Comparison of ENCODE assay signal across 1 fruit fly cellular context in genomic region chrX:12582984-12583869, dm6.
TF ChIP-seq lines count a peak whose summit lies in the region.

Gene Pits, minus strand, starts transcription at chrX:12583193.

TF ChIP-seq in whole organism, embryonic, 481 proteins besides CTCF, POLR2A, EP300 and RAD21 (continued from another document and continues in another):
- TF ChIP-seq CG6765 (GFP tag; optimal IDR thresholded peaks at IDR 0.05; lab: Kevin White, UChicago) (peak; percentile 33), org-1 (GFP tag; optimal IDR thresholded peaks at IDR 0.05; lab: Kevin White, UChicago) (no peak), bsh (GFP tag; optimal IDR thresholded peaks at IDR 0.05; lab: Kevin White, UChicago) (peak in 1 of 2 experiments; percentile 34), CG16815 (GFP tag; optimal IDR thresholded peaks at IDR 0.05; lab: Kevin White, UChicago) (peak; percentile 43), dpn (GFP tag; optimal IDR thresholded peaks at IDR 0.05; lab: Kevin White, UChicago) (peak in 1 of 2 experiments; percentile 51), tio (GFP tag; optimal IDR thresholded peaks at IDR 0.05; lab: Kevin White, UChicago) (peak; percentile 24), E2f2 (GFP tag; IDR thresholded peaks at IDR 0.05; lab: Robert Waterston, UW) (peak; percentile 67), CG6175 (GFP tag; IDR thresholded peaks at IDR 0.05; lab: Robert Waterston, UW) (peak; percentile 71; the same call in 2 of the 3 replicates), lov (optimal IDR thresholded peaks at IDR 0.05; lab: Kevin White, UChicago) (no peak), lov (GFP tag; IDR thresholded peaks at IDR 0.05; lab: Robert Waterston, UW) (no peak), Hmr (GFP tag; optimal IDR thresholded peaks at IDR 0.05; lab: Kevin White, UChicago) (peak; percentile 79), Hey (tag; optimal IDR thresholded peaks at IDR 0.05; lab: Kevin White, UChicago) (peak; percentile 73), CG14965 (GFP tag; optimal IDR thresholded peaks at IDR 0.05; lab: Kevin White, UChicago; ENCODE audit: borderline replicate concordance) (no peak), CG15696 (tag; optimal IDR thresholded peaks at IDR 0.05; lab: Kevin White, UChicago) (peak; percentile 52), sens (GFP tag; lab: Kevin White, UChicago) (peak; percentile 70), CG15514 (GFP tag; optimal IDR thresholded peaks at IDR 0.05; lab: Kevin White, UChicago) (peak; percentile 79), klu (GFP tag; IDR thresholded peaks at IDR 0.05; lab: Robert Waterston, UW) (peak; percentile 57; the same call in 1 of the 2 replicates), slp2 (GFP tag; optimal IDR thresholded peaks at IDR 0.05; lab: Kevin White, UChicago) (no peak), CG10431 (GFP tag; optimal IDR thresholded peaks at IDR 0.05; lab: Kevin White, UChicago) (peak; percentile 97), CG7963 (GFP tag; IDR thresholded peaks at IDR 0.05; lab: Robert Waterston, UW; ENCODE audit: partially characterized antibody) (no peak), CG9437 (GFP tag; optimal IDR thresholded peaks at IDR 0.05; lab: Kevin White, UChicago) (peak; percentile 24), grn (GFP tag; optimal IDR thresholded peaks at IDR 0.05; lab: Kevin White, UChicago) (peak; percentile 53), btn (GFP tag; optimal IDR thresholded peaks at IDR 0.05; lab: Kevin White, UChicago) (peak; percentile 7), CG4328 (GFP tag; optimal IDR thresholded peaks at IDR 0.05; lab: Kevin White, UChicago) (no peak), Camta (GFP tag; optimal IDR thresholded peaks at IDR 0.05; lab: Kevin White, UChicago) (peak; percentile 12), ato (GFP tag; IDR thresholded peaks at IDR 0.05; lab: Robert Waterston, UW; ENCODE audit: partially characterized antibody) (peak; percentile 42; the same call in 1 of the 2 replicates), CHES-1-like (GFP tag; optimal IDR thresholded peaks at IDR 0.05; lab: Kevin White, UChicago) (peak; percentile 78), bowl (GFP tag; IDR thresholded peaks at IDR 0.05; lab: Robert Waterston, UW) (no peak), CG3995 (GFP tag; optimal IDR thresholded peaks at IDR 0.05; lab: Kevin White, UChicago) (no peak), CG6683 (GFP tag; optimal IDR thresholded peaks at IDR 0.05; lab: Kevin White, UChicago) (no peak), CG30431 (GFP tag; optimal IDR thresholded peaks at IDR 0.05; lab: Kevin White, UChicago) (no peak), CG10543 (GFP tag; optimal IDR thresholded peaks at IDR 0.05; lab: Kevin White, UChicago) (peak; percentile 92), CG12942 (GFP tag; optimal IDR thresholded peaks at IDR 0.05; lab: Kevin White, UChicago) (no peak), CG33557 (GFP tag; optimal IDR thresholded peaks at IDR 0.05; lab: Kevin White, UChicago) (no peak), CG32772 (GFP tag; IDR thresholded peaks at IDR 0.05; lab: Robert Waterston, UW) (no peak), CG11247 (GFP tag; IDR thresholded peaks at IDR 0.05; lab: Robert Waterston, UW) (no peak), Jarid2 (GFP tag; optimal IDR thresholded peaks at IDR 0.05; lab: Kevin White, UChicago) (peak; percentile 96), YL-1 (GFP tag; optimal IDR thresholded peaks at IDR 0.05; lab: Kevin White, UChicago) (peak; percentile 30), insv (GFP tag; optimal IDR thresholded peaks at IDR 0.05; lab: Kevin White, UChicago) (peak in 1 of 2 experiments; percentile 53), CG10321 (GFP tag; IDR thresholded peaks at IDR 0.05; lab: Robert Waterston, UW) (peak; percentile 52; the same call in 1 of the 2 replicates), tin (GFP tag; optimal IDR thresholded peaks at IDR 0.05; lab: Kevin White, UChicago) (peak; percentile 17), Nf-YB (GFP tag; optimal IDR thresholded peaks at IDR 0.05; lab: Kevin White, UChicago) (peak; percentile 21), jigr1 (GFP tag; IDR thresholded peaks at IDR 0.05; lab: Robert Waterston, UW) (0 out of 3 replicates have a peak, but pooled peaks have one; percentile 43), CG15073 (GFP tag; optimal IDR thresholded peaks at IDR 0.05; lab: Kevin White, UChicago) (no peak), ind (GFP tag; optimal IDR thresholded peaks at IDR 0.05; lab: Kevin White, UChicago) (no peak), vvl (GFP tag; IDR thresholded peaks at IDR 0.05; lab: Robert Waterston, UW) (peak; percentile 43), Atf3 (GFP tag; optimal IDR thresholded peaks at IDR 0.05; lab: Kevin White, UChicago) (peak; percentile 13), CG8359 (GFP tag; optimal IDR thresholded peaks at IDR 0.05; lab: Kevin White, UChicago; ENCODE audit: borderline replicate concordance) (no peak), Atf-2 (GFP tag; optimal IDR thresholded peaks at IDR 0.05; lab: Kevin White, UChicago) (peak; percentile 12), CG2202 (tag; optimal IDR thresholded peaks at IDR 0.05; lab: Kevin White, UChicago) (no peak), Pdp1 (GFP tag; optimal IDR thresholded peaks at IDR 0.05; lab: Kevin White, UChicago) (peak; percentile 26 to 70), Mrtf (GFP tag; IDR thresholded peaks at IDR 0.05; lab: Robert Waterston, UW) (no peak), CG11723 (GFP tag; optimal IDR thresholded peaks at IDR 0.05; lab: Kevin White, UChicago) (peak; percentile 15), CG17568 (GFP tag; optimal IDR thresholded peaks at IDR 0.05; lab: Kevin White, UChicago) (peak; percentile 1), trh (GFP tag; optimal IDR thresholded peaks at IDR 0.05; lab: Kevin White, UChicago) (no peak), tap (tag; optimal IDR thresholded peaks at IDR 0.05; lab: Kevin White, UChicago) (no peak), Lpt (GFP tag; optimal IDR thresholded peaks at IDR 0.05; lab: Kevin White, UChicago) (no peak), amos (GFP tag; IDR thresholded peaks at IDR 0.05; lab: Robert Waterston, UW; ENCODE audit: partially characterized antibody) (peak; percentile 59; the same call in 1 of the 2 replicates), CG17186 (GFP tag; optimal IDR thresholded peaks at IDR 0.05; lab: Kevin White, UChicago) (peak; percentile 34), CG17912 (GFP tag; optimal IDR thresholded peaks at IDR 0.05; lab: Kevin White, UChicago) (peak; percentile 68), dysf (GFP tag; IDR thresholded peaks at IDR 0.05; lab: Robert Waterston, UW) (peak; percentile 55; the same call in 2 of the 3 replicates), CG12236 (GFP tag; optimal IDR thresholded peaks at IDR 0.05; lab: Kevin White, UChicago) (no peak), CG18011 (GFP tag; optimal IDR thresholded peaks at IDR 0.05; lab: Kevin White, UChicago) (no peak), CG30403 (GFP tag; optimal IDR thresholded peaks at IDR 0.05; lab: Kevin White, UChicago) (peak; percentile 34), CG10654 (GFP tag; optimal IDR thresholded peaks at IDR 0.05; lab: Kevin White, UChicago) (peak; percentile 4), ems (GFP tag; optimal IDR thresholded peaks at IDR 0.05; lab: Kevin White, UChicago) (peak; percentile 48), CG2116 (GFP tag; optimal IDR thresholded peaks at IDR 0.05; lab: Kevin White, UChicago) (peak; percentile 64), C15 (GFP tag; IDR thresholded peaks at IDR 0.05; lab: Robert Waterston, UW) (no peak), tx (GFP tag; optimal IDR thresholded peaks at IDR 0.05; lab: Kevin White, UChicago) (peak; percentile 26), Ravus (GFP tag; IDR thresholded peaks at IDR 0.05; lab: Robert Waterston, UW) (no peak), gsb (GFP tag; IDR thresholded peaks at IDR 0.05; lab: Robert Waterston, UW) (no peak), CG4820 (GFP tag; optimal IDR thresholded peaks at IDR 0.05; lab: Kevin White, UChicago) (peak; percentile 12), Med (GFP tag; lab: Kevin White, UChicago) (peak; percentile 94), ATbp (GFP tag; optimal IDR thresholded peaks at IDR 0.05; lab: Kevin White, UChicago) (no peak), pan (optimal IDR thresholded peaks at IDR 0.05; lab: Kevin White, UChicago) (no peak), pan (GFP tag; optimal IDR thresholded peaks at IDR 0.05 in 1 of 2, IDR thresholded peaks at IDR 0.05 in 1 of 2) (peak in 1 of 2 experiments; percentile 8), Meics (GFP tag; optimal IDR thresholded peaks at IDR 0.05; lab: Kevin White, UChicago) (peak; percentile 94), gcm (GFP tag; optimal IDR thresholded peaks at IDR 0.05; lab: Kevin White, UChicago) (peak; percentile 53), chn (GFP tag; optimal IDR thresholded peaks at IDR 0.05; lab: Kevin White, UChicago) (peak; percentile 16), mam (GFP tag; optimal IDR thresholded peaks at IDR 0.05; lab: Kevin White, UChicago) (no peak), CG6854 (GFP tag; optimal IDR thresholded peaks at IDR 0.05; lab: Kevin White, UChicago) (peak; percentile 55), CG5245 (GFP tag; optimal IDR thresholded peaks at IDR 0.05; lab: Kevin White, UChicago) (no peak), CG8388 (GFP tag; optimal IDR thresholded peaks at IDR 0.05; lab: Kevin White, UChicago) (peak; percentile 38), inv (GFP tag; IDR thresholded peaks at IDR 0.05; lab: Robert Waterston, UW; ENCODE audit: partially characterized antibody) (peak; percentile 25; the same call in 1 of the 2 replicates), Oli (tag; optimal IDR thresholded peaks at IDR 0.05; lab: Kevin White, UChicago) (peak; percentile 34), ERR (GFP tag; optimal IDR thresholded peaks at IDR 0.05; lab: Kevin White, UChicago) (peak; percentile 61), CG8924 (tag; optimal IDR thresholded peaks at IDR 0.05; lab: Kevin White, UChicago) (peak; percentile 74), CG8290 (GFP tag; optimal IDR thresholded peaks at IDR 0.05; lab: Kevin White, UChicago) (peak; percentile 55), CG8290 (tag; optimal IDR thresholded peaks at IDR 0.05; lab: Kevin White, UChicago) (peak in 1 of 2 experiments; percentile 84), dan (GFP tag; IDR thresholded peaks at IDR 0.05; lab: Robert Waterston, UW) (no peak), dmrt11E (tag; optimal IDR thresholded peaks at IDR 0.05; lab: Kevin White, UChicago) (peak; percentile 47), CG10979 (tag; optimal IDR thresholded peaks at IDR 0.05; lab: Kevin White, UChicago) (peak; percentile 17), CG10565 (GFP tag; optimal IDR thresholded peaks at IDR 0.05; lab: Kevin White, UChicago) (peak; percentile 18), Hr3 (GFP tag; optimal IDR thresholded peaks at IDR 0.05; lab: Kevin White, UChicago) (peak; percentile 16), CG12744 (GFP tag; optimal IDR thresholded peaks at IDR 0.05; lab: Kevin White, UChicago) (peak; percentile 33), Gsc (GFP tag; IDR thresholded peaks at IDR 0.05; lab: Robert Waterston, UW) (no peak), CG5180 (GFP tag; optimal IDR thresholded peaks at IDR 0.05; lab: Kevin White, UChicago) (peak; percentile 26), pnt (GFP tag; optimal IDR thresholded peaks at IDR 0.05; lab: Kevin White, UChicago) (no peak), CG9876 (GFP tag; optimal IDR thresholded peaks at IDR 0.05; lab: Kevin White, UChicago) (no peak), Scr (GFP tag; IDR thresholded peaks at IDR 0.05; lab: Robert Waterston, UW; ENCODE audit: partially characterized antibody) (peak; percentile 26), oc (tag; optimal IDR thresholded peaks at IDR 0.05; lab: Kevin White, UChicago) (no peak), hth (optimal IDR thresholded peaks at IDR 0.05; lab: Kevin White, UChicago) (no peak), CG42726 (GFP tag; IDR thresholded peaks at IDR 0.05; lab: Robert Waterston, UW; ENCODE audit: partially characterized antibody) (peak; percentile 80), CG10274 (GFP tag; optimal IDR thresholded peaks at IDR 0.05; lab: Kevin White, UChicago) (no peak), CG4360 (GFP tag; IDR thresholded peaks at IDR 0.05; lab: Robert Waterston, UW) (peak; percentile 35; the same call in 1 of the 2 replicates), CG14860 (GFP tag; IDR thresholded peaks at IDR 0.05; lab: Robert Waterston, UW; ENCODE audit: partially characterized antibody) (no peak; the same call in 2 of the 3 replicates), wdn (GFP tag; IDR thresholded peaks at IDR 0.05; lab: Robert Waterston, UW) (0 out of 2 replicates have a peak, but pooled peaks have one; percentile 22), CoRest (tag; optimal IDR thresholded peaks at IDR 0.05; lab: Kevin White, UChicago) (peak; percentile 69), twi (tag; optimal IDR thresholded peaks at IDR 0.05; lab: Kevin White, UChicago) (peak; percentile 5), Oaz (GFP tag; IDR thresholded peaks at IDR 0.05; lab: Robert Waterston, UW) (peak; percentile 11; the same call in 1 of the 2 replicates), MTF-1 (GFP tag; optimal IDR thresholded peaks at IDR 0.05; lab: Kevin White, UChicago; ENCODE audit: borderline replicate concordance) (peak; percentile 80), ssp (GFP tag; IDR thresholded peaks at IDR 0.05; lab: Robert Waterston, UW) (no peak), br (optimal IDR thresholded peaks at IDR 0.05; lab: Kevin White, UChicago) (no peak), kah (GFP tag; optimal IDR thresholded peaks at IDR 0.05; lab: Kevin White, UChicago) (peak; percentile 6), Sry-δ (GFP tag; optimal IDR thresholded peaks at IDR 0.05; lab: Kevin White, UChicago) (peak; percentile 46), CG11085 (GFP tag; IDR thresholded peaks at IDR 0.05; lab: Robert Waterston, UW) (peak; percentile 66), z (GFP tag; IDR thresholded peaks at IDR 0.05; lab: Robert Waterston, UW) (no peak), CG7745 (tag; optimal IDR thresholded peaks at IDR 0.05; lab: Kevin White, UChicago) (no peak), Dp (GFP tag; optimal IDR thresholded peaks at IDR 0.05; lab: Kevin White, UChicago) (peak; percentile 58), Fer3 (tag; optimal IDR thresholded peaks at IDR 0.05; lab: Kevin White, UChicago) (peak; percentile 25), sim (GFP tag; IDR thresholded peaks at IDR 0.05; lab: Robert Waterston, UW) (no peak), CG16863 (GFP tag; optimal IDR thresholded peaks at IDR 0.05; lab: Kevin White, UChicago) (no peak), CG10147 (GFP tag; optimal IDR thresholded peaks at IDR 0.05; lab: Kevin White, UChicago) (peak; percentile 35), chinmo (GFP tag; IDR thresholded peaks at IDR 0.05; lab: Robert Waterston, UW; ENCODE audit: partially characterized antibody) (peak; percentile 99), ken (GFP tag; IDR thresholded peaks at IDR 0.05; lab: Robert Waterston, UW) (peak; percentile 9; the same call in 2 of the 3 replicates), Doc2 (GFP tag; IDR thresholded peaks at IDR 0.05; lab: Robert Waterston, UW) (no peak), Drgx (GFP tag; IDR thresholded peaks at IDR 0.05; lab: Robert Waterston, UW) (peak; percentile 29), Fer1 (GFP tag; optimal IDR thresholded peaks at IDR 0.05; lab: Kevin White, UChicago) (peak; percentile 63), Xrp1 (GFP tag; IDR thresholded peaks at IDR 0.05; lab: Robert Waterston, UW) (peak; percentile 32; the same call in 1 of the 2 replicates)
